Fruit fly (Drosophila melanogaster) whole organism, prepupa: ENCODE measurements around the gene Spn.

Source experiments
- CG10631 ChIP-seq: fragments of 200-800 bp; sonication (Bioruptor generic); optimal IDR thresholded peaks from 2 replicates; lab custom pipeline; 2016; ENCODE audit warnings: missing biosample characterization, missing genetic modification characterization
- CG10669 ChIP-seq: fragments of 200-800 bp; sonication (Bioruptor generic); optimal IDR thresholded peaks from 3 replicates; lab custom pipeline; 2018; ENCODE audit warnings: missing biosample characterization, mild to moderate bottlenecking, missing genetic modification characterization, moderate library complexity
- CG11294 ChIP-seq: fragments of 200-800 bp; sonication (Bioruptor generic); IDR thresholded peaks from 2 replicates; pipeline ENCODE4 v1.3.6; 2022; ENCODE audit warnings: missing biosample characterization, missing genetic modification characterization
- CG11762 ChIP-seq: fragments of 200-800 bp; sonication (Bioruptor generic); optimal IDR thresholded peaks from 3 replicates; lab custom pipeline; 2016; ENCODE audit warnings: missing biosample characterization, missing genetic modification characterization; ENCODE audit not compliant: insufficient read depth
- CG1621 ChIP-seq: fragments of 200-800 bp; sonication (Bioruptor generic); optimal IDR thresholded peaks from 3 replicates; lab custom pipeline; 2018; ENCODE audit warnings: missing biosample characterization, mild to moderate bottlenecking, missing genetic modification characterization
- CG3032 ChIP-seq: fragments of 200-800 bp; optimal IDR thresholded peaks from 2 replicates; lab custom pipeline; 2019; ENCODE audit warnings: missing biosample characterization, mild to moderate bottlenecking, missing genetic modification characterization, moderate library complexity
- CG31627 ChIP-seq: fragments of 200-800 bp; sonication (Bioruptor generic); optimal IDR thresholded peaks from 3 replicates; lab custom pipeline; 2016; ENCODE audit warnings: missing biosample characterization, missing genetic modification characterization
- CG32006 ChIP-seq: fragments of 200-800 bp; sonication (Bioruptor generic); optimal IDR thresholded peaks from 3 replicates; lab custom pipeline; 2017; ENCODE audit warnings: missing biosample characterization, mild to moderate bottlenecking, missing genetic modification characterization
- CG34406 ChIP-seq: fragments of 200-800 bp; sonication (Bioruptor generic); optimal IDR thresholded peaks from 3 replicates; lab custom pipeline; 2016; ENCODE audit warnings: missing biosample characterization, missing genetic modification characterization
- CG3919 ChIP-seq: fragments of 200-800 bp; sonication (Bioruptor generic); optimal IDR thresholded peaks from 3 replicates; lab custom pipeline; 2016; ENCODE audit warnings: missing biosample characterization, missing genetic modification characterization
- CG4318 ChIP-seq: fragments of 200-800 bp; sonication (Bioruptor generic); optimal IDR thresholded peaks from 3 replicates; lab custom pipeline; 2017; ENCODE audit warnings: missing biosample characterization, mild to moderate bottlenecking, missing genetic modification characterization
- CG6163 ChIP-seq: fragments of 200-800 bp; sonication (Bioruptor generic); IDR thresholded peaks from 3 replicates; pipeline ENCODE4 v1.3.6; 2022; ENCODE audit warnings: missing biosample characterization, missing genetic modification characterization
- CG6792 ChIP-seq: fragments of 200-800 bp; sonication (Bioruptor generic); optimal IDR thresholded peaks from 3 replicates; lab custom pipeline; 2016; ENCODE audit warnings: missing biosample characterization, missing genetic modification characterization
- CG6854 ChIP-seq: fragments of 200-800 bp; sonication (Bioruptor generic); optimal IDR thresholded peaks from 2 replicates; lab custom pipeline; 2017; ENCODE audit warnings: missing biosample characterization, mild to moderate bottlenecking, missing genetic modification characterization
- CG7368 ChIP-seq: fragments of 200-800 bp; sonication (Bioruptor generic); optimal IDR thresholded peaks from 3 replicates; lab custom pipeline; 2016; ENCODE audit warnings: missing biosample characterization, missing genetic modification characterization
- CG8119 ChIP-seq: fragments of 200-800 bp; sonication (Bioruptor generic); IDR thresholded peaks from 3 replicates; pipeline ENCODE4 v1.3.6; 2022; ENCODE audit warnings: missing biosample characterization, missing genetic modification characterization
- CG8319 ChIP-seq: fragments of 200-800 bp; sonication (Bioruptor generic); optimal IDR thresholded peaks from 3 replicates; lab custom pipeline; 2016; ENCODE audit warnings: missing biosample characterization, missing genetic modification characterization
- CG8632 ChIP-seq: fragments of 200-800 bp; sonication (Bioruptor generic); optimal IDR thresholded peaks from 3 replicates; lab custom pipeline; 2016; ENCODE audit warnings: missing biosample characterization, missing genetic modification characterization
- CG9139 ChIP-seq: fragments of 200-800 bp; sonication (Bioruptor generic); optimal IDR thresholded peaks from 3 replicates; lab custom pipeline; 2017; ENCODE audit warnings: missing biosample characterization, mild to moderate bottlenecking, missing genetic modification characterization
- Eip93F ChIP-seq: fragments of 200-800 bp; sonication (Bioruptor generic); optimal IDR thresholded peaks from 2 replicates; lab custom pipeline; 2016; ENCODE audit warnings: missing biosample characterization, mild to moderate bottlenecking, missing genetic modification characterization
- Ets21C ChIP-seq: fragments of 200-800 bp; sonication (Bioruptor generic); optimal IDR thresholded peaks from 3 replicates; lab custom pipeline; 2016; ENCODE audit warnings: missing biosample characterization, missing genetic modification characterization
- Ets96B ChIP-seq: fragments of 200-800 bp; optimal IDR thresholded peaks from 2 replicates; lab custom pipeline; 2019; ENCODE audit warnings: missing biosample characterization, mild to moderate bottlenecking, missing genetic modification characterization, moderate library complexity
- Hr38 ChIP-seq: sonication (Bioruptor generic); optimal IDR thresholded peaks from 2 replicates; lab custom pipeline; 2016; ENCODE audit warnings: missing biosample characterization, missing genetic modification characterization
- Hr39 ChIP-seq: fragments of 200-800 bp; sonication (Bioruptor generic); optimal IDR thresholded peaks from 2 replicates; lab custom pipeline; 2016; ENCODE audit warnings: missing biosample characterization, missing genetic modification characterization
- Hr4 ChIP-seq: fragments of 200-800 bp; sonication (Bioruptor generic); optimal IDR thresholded peaks from 3 replicates; lab custom pipeline; 2016; ENCODE audit warnings: missing biosample characterization, missing genetic modification characterization
- Lpt ChIP-seq: fragments of 200-800 bp; sonication (Bioruptor generic); optimal IDR thresholded peaks from 3 replicates; lab custom pipeline; 2016; ENCODE audit warnings: missing biosample characterization, missing genetic modification characterization
- Met ChIP-seq: fragments of 200-800 bp; sonication (Bioruptor generic); optimal IDR thresholded peaks from 3 replicates; lab custom pipeline; 2016; ENCODE audit warnings: missing biosample characterization, missing genetic modification characterization
- OdsH ChIP-seq: fragments of 200-800 bp; sonication (Bioruptor generic); optimal IDR thresholded peaks from 3 replicates; lab custom pipeline; 2016; ENCODE audit warnings: missing biosample characterization, missing genetic modification characterization
- Smox ChIP-seq: fragments of 200-800 bp; sonication (Bioruptor generic); optimal IDR thresholded peaks from 3 replicates; lab custom pipeline; 2016; ENCODE audit warnings: missing biosample characterization, missing genetic modification characterization
- Sox14 ChIP-seq: fragments of 200-800 bp; sonication (Bioruptor generic); optimal IDR thresholded peaks from 3 replicates; lab custom pipeline; 2016; ENCODE audit warnings: missing biosample characterization, missing genetic modification characterization
- Sox15 ChIP-seq: fragments of 200-800 bp; sonication (Bioruptor generic); optimal IDR thresholded peaks from 3 replicates; lab custom pipeline; 2016; ENCODE audit warnings: missing biosample characterization, missing genetic modification characterization
- achi ChIP-seq: fragments of 200-800 bp; sonication (Bioruptor generic); optimal IDR thresholded peaks from 3 replicates; lab custom pipeline; 2016; ENCODE audit warnings: missing biosample characterization, missing genetic modification characterization
- acj6 ChIP-seq: fragments of 200-800 bp; sonication (Bioruptor generic); optimal IDR thresholded peaks from 3 replicates; lab custom pipeline; 2016; ENCODE audit warnings: missing biosample characterization, missing genetic modification characterization
- cyc ChIP-seq: fragments of 200-800 bp; sonication (Bioruptor generic); optimal IDR thresholded peaks from 3 replicates; lab custom pipeline; 2016; ENCODE audit warnings: missing biosample characterization, missing genetic modification characterization
- dac ChIP-seq: fragments of 200-800 bp; sonication (Bioruptor generic); optimal IDR thresholded peaks from 2 replicates; lab custom pipeline; 2017; ENCODE audit warnings: missing biosample characterization, mild to moderate bottlenecking, missing genetic modification characterization
- esn ChIP-seq: fragments of 200-800 bp; sonication (Bioruptor generic); optimal IDR thresholded peaks from 2 replicates; lab custom pipeline; 2016; ENCODE audit warnings: missing biosample characterization, mild to moderate bottlenecking, missing genetic modification characterization, moderate library complexity
- fd59A ChIP-seq: fragments of 200-800 bp; sonication (Bioruptor generic); optimal IDR thresholded peaks from 2 replicates; lab custom pipeline; 2017; ENCODE audit warnings: missing biosample characterization, mild to moderate bottlenecking, missing genetic modification characterization, missing genetic modification reagents
- fd85E ChIP-seq: fragments of 200-800 bp; sonication (Bioruptor generic); optimal IDR thresholded peaks from 3 replicates; lab custom pipeline; 2016; ENCODE audit warnings: missing biosample characterization, missing genetic modification characterization
- fkh ChIP-seq: fragments of 200-800 bp; sonication (Bioruptor generic); optimal IDR thresholded peaks from 3 replicates; lab custom pipeline; 2017; ENCODE audit warnings: missing biosample characterization, mild to moderate bottlenecking, missing genetic modification characterization, moderate library complexity
- lz ChIP-seq: fragments of 200-800 bp; sonication (Bioruptor generic); optimal IDR thresholded peaks from 3 replicates; lab custom pipeline; 2016; ENCODE audit warnings: missing biosample characterization, missing genetic modification characterization
- net ChIP-seq: fragments of 200-800 bp; sonication (Bioruptor generic); optimal IDR thresholded peaks from 3 replicates; lab custom pipeline; 2016; ENCODE audit warnings: missing biosample characterization, missing genetic modification characterization
- pdm3 ChIP-seq: fragments of 200-800 bp; sonication (Bioruptor generic); optimal IDR thresholded peaks from 3 replicates; lab custom pipeline; 2016; ENCODE audit warnings: missing biosample characterization, missing genetic modification characterization
- spab ChIP-seq: fragments of 200-800 bp; sonication (Bioruptor generic); optimal IDR thresholded peaks from 2 replicates; lab custom pipeline; 2017; ENCODE audit warnings: missing biosample characterization, mild to moderate bottlenecking, missing genetic modification characterization, missing genetic modification reagents
- ss ChIP-seq, 2 experiments: fragments of 200-800 bp; sonication (Bioruptor generic); optimal IDR thresholded peaks; 2 replicates in 1 of 2; 3 replicates in 1 of 2; lab custom pipeline; 2017 to 2018; ENCODE audit warnings: mild to moderate bottlenecking in 2 of 2, missing biosample characterization in 2 of 2, missing genetic modification characterization in 2 of 2, moderate library complexity in 1 of 2
- topi ChIP-seq: fragments of 200-800 bp; sonication (Bioruptor generic); optimal IDR thresholded peaks from 3 replicates; lab custom pipeline; 2016; ENCODE audit warnings: missing biosample characterization, missing genetic modification characterization

The Spn gene

dm6 chr3L:2589911-2590763 lies 36.0 kb upstream of the Spn start (continued):
- TF ChIP-seq CG3919 (GFP tag; lab: Kevin White, UChicago), result peak; percentile 49
- no peak for TF ChIP-seq CG3032 (tag; lab: Kevin White, UChicago)
- TF ChIP-seq Eip93F (GFP tag; lab: Kevin White, UChicago), result no peak
- TF ChIP-seq OdsH (GFP tag; lab: Kevin White, UChicago), result peak; percentile 64
- TF ChIP-seq CG1621 (tag; lab: Kevin White, UChicago), result no peak
- peak; percentile 18 for TF ChIP-seq CG7368
- no peak for TF ChIP-seq CG6163
- TF ChIP-seq Hr39 (GFP tag; lab: Kevin White, UChicago), result no peak
- peak; percentile 24 for TF ChIP-seq CG34406 (GFP tag; lab: Kevin White, UChicago)
- no peak for TF ChIP-seq CG11762 (GFP tag; lab: Kevin White, UChicago)
- no peak for TF ChIP-seq fd59A (GFP tag; lab: Kevin White, UChicago)
- TF ChIP-seq Hr4, result peak; percentile 56
- peak; percentile 19 for TF ChIP-seq fd85E (GFP tag; lab: Kevin White, UChicago)
- peak; percentile 82 for TF ChIP-seq fkh (GFP tag; lab: Kevin White, UChicago)
- peak; percentile 47 for TF ChIP-seq esn (GFP tag; lab: Kevin White, UChicago)
- peak; percentile 7 for TF ChIP-seq Smox (GFP tag; lab: Kevin White, UChicago)
- no peak for TF ChIP-seq CG8319 (GFP tag; lab: Kevin White, UChicago)
- TF ChIP-seq lz (GFP tag; lab: Kevin White, UChicago), result peak; percentile 31
- TF ChIP-seq net, result peak; percentile 44
- TF ChIP-seq Ets96B (tag; lab: Kevin White, UChicago), result no peak
- TF ChIP-seq CG8119, result peak; percentile 72; the same call in 2 of the 3 replicates
- TF ChIP-seq CG4318 (GFP tag; lab: Kevin White, UChicago), result peak; percentile 25
- TF ChIP-seq Hr38, result no peak
- peak in 1 of 2 experiments; percentile 15 for TF ChIP-seq ss (GFP tag; optimal IDR thresholded peaks at IDR 0.05; lab: Kevin White, UChicago)
- TF ChIP-seq CG9139 (GFP tag; lab: Kevin White, UChicago), result peak; percentile 5
- TF ChIP-seq dac, result no peak
- TF ChIP-seq topi, result peak; percentile 37
- TF ChIP-seq Sox15 (GFP tag; lab: Kevin White, UChicago), result no peak
- TF ChIP-seq pdm3 (GFP tag; lab: Kevin White, UChicago), result peak; percentile 34
- TF ChIP-seq spab (GFP tag; lab: Kevin White, UChicago), result no peak
- peak; percentile 56 for TF ChIP-seq achi (GFP tag; lab: Kevin White, UChicago)
- peak; percentile 69 for TF ChIP-seq CG32006 (GFP tag; lab: Kevin White, UChicago)

DNA sequence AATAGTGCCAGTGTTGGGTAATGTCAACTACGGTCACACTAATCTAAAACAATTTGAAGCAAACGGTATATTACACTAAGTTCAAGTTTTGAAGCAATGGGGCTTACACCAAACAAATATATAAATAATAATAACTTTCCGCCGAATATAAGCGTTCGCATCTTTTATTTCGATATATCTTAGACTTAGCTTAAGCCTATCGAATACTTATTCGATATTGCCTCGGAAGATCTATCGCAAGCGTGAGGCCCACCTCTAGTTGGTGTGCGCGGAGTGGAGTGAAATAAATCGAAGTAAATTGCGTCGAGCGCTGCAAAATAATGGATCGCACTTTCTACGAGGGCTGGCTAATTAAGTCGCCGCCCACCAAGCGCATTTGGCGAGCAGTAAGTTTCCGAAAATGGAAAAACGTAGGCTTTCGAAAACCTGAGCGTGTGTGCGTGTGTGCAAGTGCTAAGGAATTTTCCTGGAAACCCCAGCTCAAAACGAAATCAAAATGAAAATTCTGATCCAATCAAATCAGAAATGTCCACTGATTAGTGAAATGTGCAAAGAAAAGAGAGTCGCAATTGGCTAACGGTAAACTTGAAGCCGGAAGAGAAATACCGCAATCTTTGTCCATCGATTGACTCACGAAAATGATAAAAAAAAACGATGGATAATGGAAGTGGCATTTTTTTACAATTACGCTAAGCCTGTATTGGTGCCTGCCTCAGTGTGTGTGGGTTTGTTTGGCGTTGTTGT lies 35.2 kb upstream of the Spn start, which contains the start of gene dos:
Gene dos, plus strand, starts transcription at position 248 of the 744 bp plus-strand sequence.
- TF ChIP-seq CG10631 (peak; percentile 27), achi (GFP tag; lab: Kevin White, UChicago) (peak; percentile 6), cyc (peak; percentile 30), Met (GFP tag; lab: Kevin White, UChicago) (peak; percentile 58), Sox15 (GFP tag; lab: Kevin White, UChicago) (no peak), CG3919 (GFP tag; lab: Kevin White, UChicago) (peak; percentile 5), Hr39 (GFP tag; lab: Kevin White, UChicago) (peak; percentile 31), OdsH (GFP tag; lab: Kevin White, UChicago) (peak; percentile 23), ss (GFP tag; optimal IDR thresholded peaks at IDR 0.05; lab: Kevin White, UChicago) (no peak), CG31627 (GFP tag; lab: Kevin White, UChicago) (peak; percentile 44), pdm3 (GFP tag; lab: Kevin White, UChicago) (peak; percentile 45), CG11294 (GFP tag; lab: Robert Waterston, UW) (no peak), Ets21C (GFP tag; lab: Kevin White, UChicago) (peak; percentile 30), Hr4 (peak; percentile 15), fkh (GFP tag; lab: Kevin White, UChicago) (peak; percentile 40), Smox (GFP tag; lab: Kevin White, UChicago) (peak; percentile 34), CG8632 (GFP tag; lab: Kevin White, UChicago) (no peak), CG6854 (GFP tag; lab: Kevin White, UChicago) (peak; percentile 14), acj6 (GFP tag; lab: Kevin White, UChicago) (peak; percentile 34), CG10669 (GFP tag; lab: Kevin White, UChicago) (peak; percentile 2), CG11762 (GFP tag; lab: Kevin White, UChicago) (no peak), CG3032 (tag; lab: Kevin White, UChicago) (peak; percentile 48), Lpt (no peak), Sox14 (peak; percentile 60), topi (peak; percentile 41), CG6792 (no peak), esn (GFP tag; lab: Kevin White, UChicago) (peak; percentile 57), lz (GFP tag; lab: Kevin White, UChicago) (peak; percentile 41)
